Fruit fly (Drosophila melanogaster) whole organism, embryonic: Measurements from ENCODE around the gene CG33235.

Experiments
- Aef1 ChIP-seq: fragments of 200-800 bp; sonication (Bioruptor generic); IDR thresholded peaks from 3 replicates; pipeline ENCODE4 v1.3.6; 2022; ENCODE audit warnings: missing biosample characterization, missing genetic modification characterization
- Antp ChIP-seq: fragments of 200-800 bp; sonication (Bioruptor generic); optimal IDR thresholded peaks from 3 replicates; lab custom pipeline; 2016; ENCODE audit warnings: missing biosample characterization, missing genetic modification characterization
- CG10147 ChIP-seq: fragments of 200-800 bp; sonication (Bioruptor generic); optimal IDR thresholded peaks from 2 replicates; lab custom pipeline; 2019; ENCODE audit warnings: missing biosample characterization, mild to moderate bottlenecking, missing genetic modification characterization, moderate library complexity
- CG10321 ChIP-seq: fragments of 200-800 bp; sonication (Bioruptor generic); IDR thresholded peaks from 2 replicates; pipeline ENCODE4 v1.3.6; 2022; ENCODE audit warnings: missing biosample characterization, missing genetic modification characterization
- CG10431 ChIP-seq: fragments of 200-800 bp; sonication (Bioruptor generic); optimal IDR thresholded peaks from 3 replicates; lab custom pipeline; 2018; ENCODE audit warnings: missing biosample characterization, mild to moderate bottlenecking, missing genetic modification characterization
- CG11723 ChIP-seq: fragments of 200-800 bp; sonication (Bioruptor generic); optimal IDR thresholded peaks from 2 replicates; lab custom pipeline; 2017; ENCODE audit warnings: missing biosample characterization, mild to moderate bottlenecking, missing genetic modification characterization
- CG12155 ChIP-seq: fragments of 200-800 bp; sonication (Bioruptor generic); optimal IDR thresholded peaks from 3 replicates; lab custom pipeline; 2016; ENCODE audit warnings: missing biosample characterization, missing genetic modification characterization
- CG12744 ChIP-seq: fragments of 200-800 bp; sonication (Bioruptor generic); optimal IDR thresholded peaks from 2 replicates; lab custom pipeline; 2016; ENCODE audit warnings: missing biosample characterization, missing genetic modification characterization
- CG14050 ChIP-seq: fragments of 200-800 bp; sonication (Bioruptor generic); IDR thresholded peaks from 3 replicates; pipeline ENCODE4 v1.3.6; 2022; ENCODE audit warnings: missing biosample characterization, missing genetic modification characterization
- CG1602 ChIP-seq: fragments of 200-800 bp; sonication (Bioruptor generic); optimal IDR thresholded peaks from 3 replicates; lab custom pipeline; 2016; ENCODE audit warnings: missing biosample characterization, missing genetic modification characterization
- CG17829 ChIP-seq: fragments of 200-800 bp; optimal IDR thresholded peaks from 2 replicates; lab custom pipeline; 2019; ENCODE audit warnings: missing biosample characterization, mild to moderate bottlenecking, missing genetic modification characterization, moderate library complexity
- CG2120 ChIP-seq: fragments of 200-800 bp; sonication (Bioruptor generic); optimal IDR thresholded peaks from 3 replicates; lab custom pipeline; 2016; ENCODE audit warnings: missing biosample characterization, missing genetic modification characterization
- CG30403 ChIP-seq: fragments of 200-800 bp; sonication (Bioruptor generic); optimal IDR thresholded peaks from 3 replicates; lab custom pipeline; 2016; ENCODE audit warnings: missing biosample characterization, missing genetic modification characterization
- CG4707 ChIP-seq: fragments of 200-800 bp; sonication (Bioruptor generic); optimal IDR thresholded peaks from 2 replicates; lab custom pipeline; 2018; ENCODE audit warnings: missing biosample characterization, mild to moderate bottlenecking, missing genetic modification characterization, moderate library complexity
- CG4730 ChIP-seq: fragments of 200-800 bp; sonication (Bioruptor generic); IDR thresholded peaks from 2 replicates; pipeline ENCODE4 v1.3.6; 2022; ENCODE audit warnings: missing biosample characterization, missing genetic modification characterization
- CG6254 ChIP-seq: fragments of 200-800 bp; sonication (Bioruptor generic); optimal IDR thresholded peaks from 3 replicates; lab custom pipeline; 2017; ENCODE audit warnings: mild to moderate bottlenecking, missing biosample characterization, missing genetic modification reagents, missing genetic modification characterization
- CG6765 ChIP-seq: fragments of 200-800 bp; sonication (Bioruptor generic); optimal IDR thresholded peaks from 3 replicates; lab custom pipeline; 2017; ENCODE audit warnings: missing biosample characterization, mild to moderate bottlenecking, missing genetic modification characterization
- CG6854 ChIP-seq: fragments of 200-800 bp; sonication (Bioruptor generic); optimal IDR thresholded peaks from 3 replicates; lab custom pipeline; 2017; ENCODE audit warnings: missing biosample characterization, mild to moderate bottlenecking, missing genetic modification characterization
- CG7987 ChIP-seq: fragments of 200-800 bp; sonication (Bioruptor generic); optimal IDR thresholded peaks from 2 replicates; lab custom pipeline; 2018; ENCODE audit warnings: missing biosample characterization, mild to moderate bottlenecking, missing genetic modification characterization, moderate library complexity
- CG8281 ChIP-seq: fragments of 200-800 bp; sonication (Bioruptor generic); optimal IDR thresholded peaks from 2 replicates; lab custom pipeline; 2018; ENCODE audit warnings: missing biosample characterization, mild to moderate bottlenecking, missing genetic modification characterization, moderate library complexity
- CG8388 ChIP-seq: fragments of 200-800 bp; sonication (Bioruptor generic); optimal IDR thresholded peaks from 2 replicates; lab custom pipeline; 2019; ENCODE audit warnings: missing biosample characterization, mild to moderate bottlenecking, missing genetic modification characterization, moderate library complexity
- CG8478 ChIP-seq: fragments of >200 bp; optimal IDR thresholded peaks from 2 replicates; lab custom pipeline; 2018
- Camta ChIP-seq: fragments of 200-800 bp; sonication (Bioruptor generic); optimal IDR thresholded peaks from 2 replicates; lab custom pipeline; 2016; ENCODE audit warnings: missing biosample characterization, missing genetic modification characterization
- CoRest ChIP-seq: fragments of 200-800 bp; sonication (Bioruptor generic); optimal IDR thresholded peaks from 3 replicates; lab custom pipeline; 2018; ENCODE audit warnings: missing biosample characterization, mild to moderate bottlenecking, missing genetic modification characterization, moderate library complexity
- Dip2 ChIP-seq: fragments of 200-800 bp; sonication (Bioruptor generic); IDR thresholded peaks from 2 replicates; pipeline ENCODE4 v1.3.6; 2022; ENCODE audit warnings: missing biosample characterization, missing genetic modification characterization
- Dip3 ChIP-seq: fragments of 200-800 bp; sonication (Bioruptor generic); optimal IDR thresholded peaks from 3 replicates; lab custom pipeline; 2016; ENCODE audit warnings: missing biosample characterization, missing genetic modification characterization
- Drgx ChIP-seq: fragments of 200-800 bp; sonication (Bioruptor generic); IDR thresholded peaks from 2 replicates; pipeline ENCODE4 v1.3.6; 2022; ENCODE audit warnings: missing biosample characterization, missing genetic modification characterization
- H15 ChIP-seq: fragments of 200-800 bp; sonication (Bioruptor generic); IDR thresholded peaks from 3 replicates; pipeline ENCODE4 v1.3.6; 2022; ENCODE audit warnings: missing biosample characterization, missing genetic modification characterization
- Hey ChIP-seq: fragments of 200-800 bp; sonication (Bioruptor generic); optimal IDR thresholded peaks from 3 replicates; lab custom pipeline; 2018; ENCODE audit warnings: missing biosample characterization, mild to moderate bottlenecking, missing genetic modification characterization
- Lpt ChIP-seq: fragments of >200 bp; optimal IDR thresholded peaks from 2 replicates; lab custom pipeline; 2018; ENCODE audit warnings: missing biosample characterization, missing genetic modification characterization
- MESR4 ChIP-seq: fragments of 200-800 bp; sonication (Bioruptor generic); optimal IDR thresholded peaks from 2 replicates; lab custom pipeline; 2018; ENCODE audit warnings: missing biosample characterization, mild to moderate bottlenecking, missing genetic modification characterization, moderate library complexity
- Poxn ChIP-seq: fragments of 200-800 bp; sonication (Bioruptor generic); IDR thresholded peaks from 2 replicates; pipeline ENCODE4 v1.3.6; 2022; ENCODE audit warnings: missing biosample characterization, missing genetic modification characterization
- Side ChIP-seq: fragments of 200-800 bp; sonication (Bioruptor generic); optimal IDR thresholded peaks from 2 replicates; lab custom pipeline; 2016; ENCODE audit warnings: missing biosample characterization, missing genetic modification characterization
- Xrp1 ChIP-seq: fragments of 200-800 bp; sonication (Bioruptor generic); IDR thresholded peaks from 2 replicates; pipeline ENCODE4 v1.3.6; 2022; ENCODE audit warnings: missing biosample characterization, missing genetic modification characterization
- bigmax ChIP-seq: fragments of 200-800 bp; sonication (Bioruptor generic); optimal IDR thresholded peaks from 2 replicates; lab custom pipeline; 2018; ENCODE audit warnings: missing biosample characterization, mild to moderate bottlenecking, missing genetic modification characterization
- br ChIP-seq: fragments of >200 bp; optimal IDR thresholded peaks from 2 replicates; lab custom pipeline; 2017
- chn ChIP-seq: fragments of 200-800 bp; sonication (Bioruptor generic); optimal IDR thresholded peaks from 2 replicates; lab custom pipeline; 2016; ENCODE audit warnings: missing biosample characterization, missing genetic modification characterization
- corto ChIP-seq: fragments of 200-800 bp; sonication (Bioruptor generic); optimal IDR thresholded peaks from 2 replicates; lab custom pipeline; 2016; ENCODE audit warnings: missing biosample characterization, mild to moderate bottlenecking, missing genetic modification characterization, moderate library complexity
- cwo ChIP-seq: fragments of 200-800 bp; sonication (Bioruptor generic); optimal IDR thresholded peaks from 3 replicates; lab custom pipeline; 2017; ENCODE audit warnings: missing biosample characterization, missing genetic modification characterization, mild to moderate bottlenecking, moderate library complexity, missing genetic modification reagents
- dimm ChIP-seq: fragments of 200-800 bp; sonication (Bioruptor generic); IDR thresholded peaks from 2 replicates; pipeline ENCODE4 v1.3.6; 2022; ENCODE audit warnings: missing biosample characterization, missing genetic modification characterization
- dm ChIP-seq: fragments of 200-800 bp; sonication (Bioruptor generic); optimal IDR thresholded peaks from 3 replicates; lab custom pipeline; 2016; ENCODE audit warnings: missing biosample characterization, missing genetic modification characterization
- fd102C ChIP-seq: fragments of 200-800 bp; sonication (Bioruptor generic); optimal IDR thresholded peaks from 2 replicates; lab custom pipeline; 2018; ENCODE audit warnings: missing biosample characterization, mild to moderate bottlenecking, missing genetic modification characterization, moderate library complexity
- fru ChIP-seq: fragments of >200 bp; optimal IDR thresholded peaks from 2 replicates; lab custom pipeline; 2017
- gcm2 ChIP-seq: fragments of 200-800 bp; sonication (Bioruptor generic); optimal IDR thresholded peaks from 2 replicates; lab custom pipeline; 2016; ENCODE audit warnings: missing biosample characterization, missing genetic modification characterization
- gsb ChIP-seq: fragments of 200-800 bp; sonication (Bioruptor generic); IDR thresholded peaks from 2 replicates; pipeline ENCODE4 v1.3.6; 2022; ENCODE audit warnings: missing biosample characterization, missing genetic modification characterization
- hth ChIP-seq: fragments of >200 bp; optimal IDR thresholded peaks from 2 replicates; lab custom pipeline; 2017; ENCODE audit warnings: inconsistent platforms
- nerfin-1 ChIP-seq: fragments of 200-800 bp; sonication (Bioruptor generic); optimal IDR thresholded peaks from 3 replicates; lab custom pipeline; 2019; ENCODE audit warnings: missing biosample characterization, mild to moderate bottlenecking, missing genetic modification characterization, moderate library complexity
- nom ChIP-seq: fragments of 200-800 bp; sonication (Bioruptor generic); optimal IDR thresholded peaks from 2 replicates; lab custom pipeline; 2017; ENCODE audit warnings: missing biosample characterization, missing genetic modification characterization, mild to moderate bottlenecking, moderate library complexity, missing genetic modification reagents
- pum ChIP-seq: fragments of 200-800 bp; sonication (Bioruptor generic); optimal IDR thresholded peaks from 2 replicates; lab custom pipeline; 2016; ENCODE audit warnings: missing biosample characterization, missing genetic modification characterization
- sob ChIP-seq: fragments of 200-800 bp; sonication (Bioruptor generic); IDR thresholded peaks from 2 replicates; pipeline ENCODE4 v1.3.6; 2022; ENCODE audit warnings: missing biosample characterization, missing genetic modification characterization
- wek ChIP-seq: fragments of 200-800 bp; sonication (Bioruptor generic); optimal IDR thresholded peaks from 3 replicates; lab custom pipeline; 2018; ENCODE audit warnings: missing biosample characterization, mild to moderate bottlenecking, missing genetic modification characterization, moderate library complexity
- zfh2 ChIP-seq: fragments of 200-800 bp; sonication (Bioruptor generic); optimal IDR thresholded peaks from 2 replicates; lab custom pipeline; 2016; ENCODE audit warnings: missing biosample characterization, missing genetic modification characterization

CG33235 gene

DNA sequence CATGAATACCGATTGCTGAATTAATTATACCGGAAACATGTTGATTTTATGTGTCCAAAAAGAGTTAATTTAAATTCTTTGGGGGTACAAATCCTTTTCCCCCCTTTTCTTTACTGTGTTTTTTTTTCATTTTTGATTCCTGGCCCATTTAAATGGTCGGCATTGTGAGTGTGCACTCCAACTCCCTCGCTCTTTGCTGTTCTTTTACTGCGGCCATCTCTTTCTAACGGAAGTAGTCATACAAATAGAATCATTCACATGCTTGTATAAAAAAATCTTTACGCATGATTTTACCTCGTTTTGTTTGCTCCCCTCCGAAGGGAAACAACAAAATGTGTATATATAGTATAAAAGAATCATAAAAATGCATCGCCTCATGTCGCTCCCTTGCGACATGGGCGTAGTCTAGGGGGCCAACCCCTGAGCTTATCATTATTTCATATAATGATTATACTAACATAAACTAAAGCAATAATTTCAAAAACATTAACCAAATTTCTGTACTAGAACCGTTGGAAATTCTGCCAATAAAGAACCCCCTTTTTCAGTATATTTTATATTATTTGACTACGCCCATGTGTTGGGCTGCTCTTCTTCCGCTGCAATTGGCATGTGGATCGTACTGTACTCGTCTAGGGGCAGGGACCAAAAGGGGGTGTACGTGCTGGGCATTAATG is 36.8 kb upstream of the CG33235 start (continued):
- TF ChIP-seq fru (lab: Kevin White, UChicago) (no peak), gcm2 (GFP tag; lab: Kevin White, UChicago) (no peak), Xrp1 (peak; percentile 93), CG11723 (peak; percentile 58), CG12744 (GFP tag; lab: Kevin White, UChicago) (no peak), Hey (tag; lab: Kevin White, UChicago) (no peak), gsb (GFP tag; lab: Robert Waterston, UW) (no peak), Poxn (no peak), corto (GFP tag; lab: Kevin White, UChicago) (no peak), bigmax (GFP tag; lab: Kevin White, UChicago) (no peak), dimm (GFP tag; lab: Robert Waterston, UW) (no peak), CG6854 (peak; percentile 1), Antp (GFP tag; lab: Kevin White, UChicago) (no peak), CG17829 (peak; percentile 91), CG8388 (GFP tag; lab: Kevin White, UChicago) (peak; percentile 81), Aef1 (GFP tag; lab: Robert Waterston, UW) (peak; percentile 26; the same call in 1 of the 3 replicates), Camta (peak; percentile 42), CG7987 (GFP tag; lab: Kevin White, UChicago) (peak; percentile 22), CG4707 (peak; percentile 78), CG10431 (GFP tag; lab: Kevin White, UChicago) (peak; percentile 80), Drgx (GFP tag; lab: Robert Waterston, UW) (peak; percentile 79), chn (peak; percentile 74), CG10147 (GFP tag; lab: Kevin White, UChicago) (peak; percentile 48), CG1602 (peak; percentile 77), pum (GFP tag; lab: Kevin White, UChicago) (peak; percentile 65), CG6765 (GFP tag; lab: Kevin White, UChicago) (no peak), fd102C (GFP tag; lab: Kevin White, UChicago) (no peak), Dip2 (GFP tag; lab: Robert Waterston, UW) (no peak), Side (GFP tag; lab: Kevin White, UChicago) (no peak), hth (lab: Kevin White, UChicago) (no peak), CG2120 (GFP tag; lab: Kevin White, UChicago) (peak; percentile 8), CG6254 (GFP tag; lab: Kevin White, UChicago) (peak; percentile 84), MESR4 (no peak), CG4730 (GFP tag; lab: Robert Waterston, UW) (peak; percentile 60), cwo (GFP tag; lab: Kevin White, UChicago) (peak; percentile 15), CoRest (tag; lab: Kevin White, UChicago) (peak; percentile 86), nerfin-1 (tag; lab: Kevin White, UChicago) (peak; percentile 82), Lpt (no peak), nom (GFP tag; lab: Kevin White, UChicago) (peak; percentile 62), br (lab: Kevin White, UChicago) (no peak), Dip3 (GFP tag; lab: Kevin White, UChicago) (no peak), sob (GFP tag; lab: Robert Waterston, UW) (peak; percentile 70), dm (no peak), CG8478 (lab: Kevin White, UChicago) (no peak), CG30403 (peak; percentile 73), CG10321 (GFP tag; lab: Robert Waterston, UW) (0 out of 2 replicates have a peak, but pooled peaks have one; percentile 12), zfh2 (GFP tag; lab: Kevin White, UChicago) (no peak), wek (GFP tag; lab: Kevin White, UChicago) (peak; percentile 47), CG14050 (GFP tag; lab: Robert Waterston, UW) (peak; percentile 41; the same call in 1 of the 3 replicates), CG12155 (GFP tag; lab: Kevin White, UChicago) (peak; percentile 31), H15 (peak; percentile 71; the same call in 2 of the 3 replicates), CG8281 (tag; lab: Kevin White, UChicago) (peak; percentile 57)
